Worm (Caenorhabditis elegans): ENCODE measurements around the gene F09C8.2.

F09C8.2 gene

ce11 chrX:16124290-16124689, 22.5 kb downstream of the F09C8.2 start:
- TF ChIP-seq madf-3 (GFP tag; IDR thresholded peaks at IDR 0.05) (0 out of 2 replicates have a peak, but pooled peaks have one; percentile 49), madf-6 (GFP tag; IDR thresholded peaks at IDR 0.05) (no peak), zfh-2 (GFP tag; conservative IDR thresholded peaks at IDR 0.05) (peak; percentile 56; the same call in 1 of the 2 replicates), fkh-3 (tag; optimal IDR thresholded peaks at IDR 0.05) (no peak), bed-2 (GFP tag; IDR thresholded peaks at IDR 0.05) (no peak), cebp-2 (GFP tag; IDR thresholded peaks at IDR 0.05) (no peak), aptf-2 (GFP tag; conservative IDR thresholded peaks at IDR 0.05) (no peak), ccch-3 (GFP tag; optimal IDR thresholded peaks at IDR 0.05) (no peak), hmg-20 (GFP tag; IDR thresholded peaks at IDR 0.05) (no peak), F23B12.7 (tag; optimal IDR thresholded peaks at IDR 0.05; ENCODE audit: insufficient read depth) (no peak), egrh-3 (GFP tag; IDR thresholded peaks at IDR 0.05) (peak; percentile 58; the same call in 1 of the 2 replicates), efl-1 (GFP tag; optimal IDR thresholded peaks at IDR 0.05) (no peak), nfya-2 (GFP tag; IDR thresholded peaks at IDR 0.05) (no peak)

ce11 chrX:16122628-16123027, 24.2 kb downstream of the F09C8.2 start:
- TF ChIP-seq Y79H2A.3 (GFP tag; conservative IDR thresholded peaks at IDR 0.05) (no peak), K12H6.12 (tag; optimal IDR thresholded peaks at IDR 0.05) (no peak), B0035.1 (tag; optimal IDR thresholded peaks at IDR 0.05) (no peak), somi-1 (GFP tag; optimal IDR thresholded peaks at IDR 0.05) (no peak), F55B11.4 (tag; optimal IDR thresholded peaks at IDR 0.05; ENCODE audit: borderline replicate concordance, insufficient read depth) (no peak), efl-1 (GFP tag; optimal IDR thresholded peaks at IDR 0.05) (no peak)

- TF ChIP-seq snpc-1.3 (tag; optimal IDR thresholded peaks at IDR 0.05; ENCODE audit: insufficient read depth), result no peak
- no peak for TF ChIP-seq F49E8.2 (tag; optimal IDR thresholded peaks at IDR 0.05; ENCODE audit: insufficient read depth)
- TF ChIP-seq gei-17 (GFP tag; optimal IDR thresholded peaks at IDR 0.05), result no peak
- no peak for TF ChIP-seq hmg-1.2 (GFP tag; IDR thresholded peaks at IDR 0.05)
- TF ChIP-seq egrh-3 (GFP tag; IDR thresholded peaks at IDR 0.05), result peak; percentile 87; the same call in 1 of the 2 replicates
- TF ChIP-seq F33H1.4 (GFP tag; IDR thresholded peaks at IDR 0.05), result no peak
- TF ChIP-seq mes-4 (tag; optimal IDR thresholded peaks at IDR 0.05), result no peak
- TF ChIP-seq aptf-2 (GFP tag; conservative IDR thresholded peaks at IDR 0.05), result no peak
- TF ChIP-seq snpc-4 (GFP tag; optimal IDR thresholded peaks at IDR 0.05), result no peak
- no peak for TF ChIP-seq snpc-4 (tag; optimal IDR thresholded peaks at IDR 0.05)
- TF ChIP-seq zfh-2 (GFP tag; conservative IDR thresholded peaks at IDR 0.05), result peak; percentile 94
- TF ChIP-seq F37B4.10 (GFP tag; IDR thresholded peaks at IDR 0.05), result 0 out of 2 replicates have a peak, but pooled peaks have one; percentile 4
- no peak for TF ChIP-seq tlf-1 (GFP tag; optimal IDR thresholded peaks at IDR 0.05)
Measured at ce11 chrX:16117618-16118017, 29.2 kb downstream of the F09C8.2 start.

- TF ChIP-seq ZK185.1 (tag; optimal IDR thresholded peaks at IDR 0.05; ENCODE audit: poor library complexity, severe bottlenecking), result no peak
- no peak for TF ChIP-seq ceh-91 (GFP tag; IDR thresholded peaks at IDR 0.05)
- no peak for TF ChIP-seq mcd-1 (GFP tag; IDR thresholded peaks at IDR 0.05)
- no peak for TF ChIP-seq lsl-1 (GFP tag; optimal IDR thresholded peaks at IDR 0.05)
- TF ChIP-seq repo-1 (tag; optimal IDR thresholded peaks at IDR 0.05), result no peak
- TF ChIP-seq snpc-1.3 (tag; optimal IDR thresholded peaks at IDR 0.05; ENCODE audit: insufficient read depth), result no peak
- TF ChIP-seq sptf-2 (GFP tag; optimal IDR thresholded peaks at IDR 0.05), result no peak
- no peak for TF ChIP-seq nhr-120 (GFP tag; IDR thresholded peaks at IDR 0.05)
- TF ChIP-seq unc-130 (GFP tag; optimal IDR thresholded peaks at IDR 0.05), result no peak
- no peak for TF ChIP-seq unc-62 (GFP tag; optimal IDR thresholded peaks at IDR 0.05)
- no peak for TF ChIP-seq C06A6.2 (GFP tag; conservative IDR thresholded peaks at IDR 0.05)
Measured at ce11 chrX:16117176-16117575, 29.6 kb downstream of the F09C8.2 start.

Measured in whole organism, young adult.